Fruit fly (Drosophila melanogaster) whole organism, embryonic: ENCODE data around the gene Atf3.

ENCODE experiments used
- Adf1 ChIP-seq: fragments of 200-800 bp; sonication (Bioruptor generic); IDR thresholded peaks from 2 replicates; pipeline ENCODE4 v1.3.6; 2022; ENCODE audit warnings: missing biosample characterization, missing genetic modification characterization
- Atf6 ChIP-seq: fragments of 200-800 bp; sonication (Bioruptor generic); IDR thresholded peaks from 2 replicates; pipeline ENCODE4 v1.3.6; 2022; ENCODE audit warnings: missing biosample characterization, missing genetic modification characterization
- Bdp1 ChIP-seq: fragments of 200-800 bp; sonication (Bioruptor generic); optimal IDR thresholded peaks from 3 replicates; lab custom pipeline; 2016; ENCODE audit warnings: missing biosample characterization, missing genetic modification characterization
- Bteb2 ChIP-seq: fragments of 200-800 bp; sonication (Bioruptor generic); optimal IDR thresholded peaks from 2 replicates; lab custom pipeline; 2016; ENCODE audit warnings: missing biosample characterization, missing genetic modification characterization
- C15 ChIP-seq: fragments of 200-800 bp; sonication (Bioruptor generic); IDR thresholded peaks from 3 replicates; pipeline ENCODE4 v1.3.6; 2022; ENCODE audit warnings: missing biosample characterization, missing genetic modification characterization
- CG10147 ChIP-seq: fragments of 200-800 bp; sonication (Bioruptor generic); optimal IDR thresholded peaks from 2 replicates; lab custom pipeline; 2019; ENCODE audit warnings: missing biosample characterization, mild to moderate bottlenecking, missing genetic modification characterization, moderate library complexity
- CG10274 ChIP-seq: fragments of 200-800 bp; sonication (Bioruptor generic); optimal IDR thresholded peaks from 3 replicates; lab custom pipeline; 2017; ENCODE audit warnings: missing biosample characterization, mild to moderate bottlenecking, missing genetic modification characterization
- CG11093 ChIP-seq: fragments of 200-800 bp; sonication (Bioruptor generic); IDR thresholded peaks from 3 replicates; pipeline ENCODE4 v1.3.6; 2022; ENCODE audit warnings: missing biosample characterization, missing genetic modification characterization
- CG11695 ChIP-seq: fragments of 200-800 bp; sonication (Bioruptor generic); IDR thresholded peaks from 3 replicates; pipeline ENCODE4 v1.3.6; 2022; ENCODE audit warnings: missing biosample characterization, missing genetic modification characterization
- CG13123 ChIP-seq: fragments of 200-800 bp; sonication (Bioruptor generic); optimal IDR thresholded peaks from 2 replicates; lab custom pipeline; 2016; ENCODE audit warnings: missing biosample characterization, missing genetic modification characterization
- CG14050 ChIP-seq: fragments of 200-800 bp; sonication (Bioruptor generic); IDR thresholded peaks from 3 replicates; pipeline ENCODE4 v1.3.6; 2022; ENCODE audit warnings: missing biosample characterization, missing genetic modification characterization
- CG15479 ChIP-seq: fragments of 200-800 bp; sonication (Bioruptor generic); optimal IDR thresholded peaks from 3 replicates; lab custom pipeline; 2019; ENCODE audit warnings: missing biosample characterization, mild to moderate bottlenecking, missing genetic modification characterization, moderate library complexity
- CG15601 ChIP-seq: fragments of 200-800 bp; sonication (Bioruptor generic); optimal IDR thresholded peaks from 3 replicates; lab custom pipeline; 2019; ENCODE audit warnings: missing biosample characterization, mild to moderate bottlenecking, missing genetic modification characterization, moderate library complexity
- CG16863 ChIP-seq: fragments of 200-800 bp; sonication (Bioruptor generic); optimal IDR thresholded peaks from 3 replicates; lab custom pipeline; 2016; ENCODE audit warnings: missing biosample characterization, missing genetic modification characterization
- CG17612 ChIP-seq: fragments of 200-800 bp; sonication (Bioruptor generic); IDR thresholded peaks from 2 replicates; pipeline ENCODE4 v1.3.6; 2022; ENCODE audit warnings: missing biosample characterization, missing genetic modification characterization
- CG32767 ChIP-seq: fragments of 200-800 bp; sonication (Bioruptor generic); IDR thresholded peaks from 2 replicates; pipeline ENCODE4 v1.3.6; 2022; ENCODE audit warnings: missing biosample characterization, missing genetic modification characterization
- CG4328 ChIP-seq: fragments of 200-800 bp; sonication (Bioruptor generic); optimal IDR thresholded peaks from 3 replicates; lab custom pipeline; 2017; ENCODE audit warnings: missing biosample characterization, missing genetic modification reagents, missing genetic modification characterization
- CG4617 ChIP-seq: fragments of 200-800 bp; sonication (Bioruptor generic); optimal IDR thresholded peaks from 3 replicates; lab custom pipeline; 2016; ENCODE audit warnings: missing biosample characterization, missing genetic modification characterization, borderline replicate concordance
- CG4730 ChIP-seq: fragments of 200-800 bp; sonication (Bioruptor generic); IDR thresholded peaks from 2 replicates; pipeline ENCODE4 v1.3.6; 2022; ENCODE audit warnings: missing biosample characterization, missing genetic modification characterization
- CG5180 ChIP-seq: fragments of 200-800 bp; sonication (Bioruptor generic); optimal IDR thresholded peaks from 3 replicates; lab custom pipeline; 2017; ENCODE audit warnings: missing biosample characterization, missing genetic modification characterization, mild to moderate bottlenecking, moderate library complexity, missing genetic modification reagents
- CG7271 ChIP-seq: fragments of 200-800 bp; sonication (Bioruptor generic); optimal IDR thresholded peaks from 2 replicates; lab custom pipeline; 2018; ENCODE audit warnings: missing biosample characterization, mild to moderate bottlenecking, missing genetic modification characterization, moderate library complexity
- CG7372 ChIP-seq: fragments of 200-800 bp; sonication (Bioruptor generic); IDR thresholded peaks from 2 replicates; pipeline ENCODE4 v1.3.6; 2022; ENCODE audit warnings: missing biosample characterization, missing genetic modification characterization
- CG9609 ChIP-seq: fragments of 200-800 bp; sonication (Bioruptor generic); optimal IDR thresholded peaks from 3 replicates; lab custom pipeline; 2016; ENCODE audit warnings: missing biosample characterization, missing genetic modification characterization
- CG9932 ChIP-seq: fragments of 200-800 bp; sonication (Bioruptor generic); IDR thresholded peaks from 2 replicates; pipeline ENCODE4 v1.3.6; 2022; ENCODE audit warnings: missing biosample characterization, missing genetic modification characterization
- Camta ChIP-seq: fragments of 200-800 bp; sonication (Bioruptor generic); optimal IDR thresholded peaks from 2 replicates; lab custom pipeline; 2016; ENCODE audit warnings: missing biosample characterization, missing genetic modification characterization
- Chrac-16 ChIP-seq: fragments of 200-800 bp; sonication (Bioruptor generic); optimal IDR thresholded peaks from 3 replicates; lab custom pipeline; 2016; ENCODE audit warnings: missing biosample characterization, missing genetic modification characterization
- Doc2 ChIP-seq: fragments of 200-800 bp; sonication (Bioruptor generic); IDR thresholded peaks from 2 replicates; pipeline ENCODE4 v1.3.6; 2022; ENCODE audit warnings: missing biosample characterization, missing genetic modification characterization
- Dp ChIP-seq: fragments of 200-800 bp; sonication (Bioruptor generic); optimal IDR thresholded peaks from 2 replicates; lab custom pipeline; 2018; ENCODE audit warnings: missing biosample characterization, mild to moderate bottlenecking, missing genetic modification characterization, moderate library complexity
- Elba2 ChIP-seq: fragments of 200-800 bp; sonication (Bioruptor generic); optimal IDR thresholded peaks from 3 replicates; lab custom pipeline; 2016; ENCODE audit warnings: missing biosample characterization, missing genetic modification characterization
- Hmr ChIP-seq: fragments of 200-800 bp; sonication (Bioruptor generic); optimal IDR thresholded peaks from 3 replicates; lab custom pipeline; 2017; ENCODE audit warnings: mild to moderate bottlenecking, missing biosample characterization, missing genetic modification reagents, missing genetic modification characterization
- Hr78 ChIP-seq, 2 experiments: fragments of 200-800 bp in 1 of 2; fragments of >200 bp in 1 of 2; sonication (Bioruptor generic) in 1 of 2; optimal IDR thresholded peaks; 2 replicates each; lab custom pipeline; 2017 to 2019; ENCODE audit warnings: missing biosample characterization in 2 of 2, missing genetic modification characterization in 2 of 2, mild to moderate bottlenecking in 1 of 2, moderate library complexity in 1 of 2
- Kr ChIP-seq: fragments of 200-800 bp; sonication (Bioruptor generic); optimal IDR thresholded peaks from 2 replicates; lab custom pipeline; 2017; ENCODE audit warnings: missing biosample characterization, mild to moderate bottlenecking, missing genetic modification characterization
- NfI ChIP-seq: fragments of 200-800 bp; sonication (Bioruptor generic); optimal IDR thresholded peaks from 3 replicates; lab custom pipeline; 2018; ENCODE audit warnings: missing biosample characterization, mild to moderate bottlenecking, missing genetic modification characterization, moderate library complexity
- Sox102F ChIP-seq: fragments of 200-800 bp; sonication (Bioruptor generic); optimal IDR thresholded peaks from 2 replicates; lab custom pipeline; 2018; ENCODE audit warnings: missing biosample characterization, mild to moderate bottlenecking, missing genetic modification characterization, moderate library complexity
- Sry-β ChIP-seq: fragments of 200-800 bp; sonication (Bioruptor generic); optimal IDR thresholded peaks from 2 replicates; lab custom pipeline; 2018; ENCODE audit warnings: missing biosample characterization, mild to moderate bottlenecking, missing genetic modification characterization, moderate library complexity
- bab2 ChIP-seq: fragments of 200-800 bp; sonication (Bioruptor generic); optimal IDR thresholded peaks from 2 replicates; lab custom pipeline; 2016; ENCODE audit warnings: missing biosample characterization, missing genetic modification characterization
- br ChIP-seq: fragments of >200 bp; optimal IDR thresholded peaks from 2 replicates; lab custom pipeline; 2017
- cato ChIP-seq: fragments of 200-800 bp; sonication (Bioruptor generic); optimal IDR thresholded peaks from 2 replicates; lab custom pipeline; 2016; ENCODE audit warnings: missing biosample characterization, missing genetic modification characterization, borderline replicate concordance
- dimm ChIP-seq: fragments of 200-800 bp; sonication (Bioruptor generic); IDR thresholded peaks from 2 replicates; pipeline ENCODE4 v1.3.6; 2022; ENCODE audit warnings: missing biosample characterization, missing genetic modification characterization
- ems ChIP-seq: fragments of 200-800 bp; sonication (Bioruptor generic); optimal IDR thresholded peaks from 3 replicates; lab custom pipeline; 2016; ENCODE audit warnings: missing biosample characterization, missing genetic modification characterization
- en ChIP-seq: fragments of 200-800 bp; sonication (Bioruptor generic); optimal IDR thresholded peaks from 2 replicates; lab custom pipeline; 2016; ENCODE audit warnings: missing biosample characterization, missing genetic modification characterization
- gce ChIP-seq: fragments of 200-800 bp; sonication (Bioruptor generic); IDR thresholded peaks from 3 replicates; pipeline ENCODE4 v1.3.6; 2022; ENCODE audit warnings: missing biosample characterization, missing genetic modification characterization
- hb ChIP-seq: fragments of 200-800 bp; sonication (Bioruptor generic); IDR thresholded peaks from 3 replicates; pipeline ENCODE4 v1.3.6; 2022; ENCODE audit warnings: missing biosample characterization, missing genetic modification characterization; ENCODE audit not compliant: partially characterized antibody
- hbn ChIP-seq: fragments of 200-800 bp; sonication (Bioruptor generic); IDR thresholded peaks from 2 replicates; pipeline ENCODE4 v1.3.6; 2022; ENCODE audit warnings: missing biosample characterization, missing genetic modification characterization; ENCODE audit not compliant: partially characterized antibody
- ind ChIP-seq: fragments of 200-800 bp; sonication (Bioruptor generic); optimal IDR thresholded peaks from 3 replicates; lab custom pipeline; 2016; ENCODE audit warnings: missing biosample characterization, missing genetic modification characterization
- nmo ChIP-seq: fragments of 200-800 bp; sonication (Bioruptor generic); optimal IDR thresholded peaks from 2 replicates; lab custom pipeline; 2018; ENCODE audit warnings: missing biosample characterization, mild to moderate bottlenecking, missing genetic modification characterization, moderate library complexity
- pfk ChIP-seq: fragments of 200-800 bp; sonication (Bioruptor generic); optimal IDR thresholded peaks from 2 replicates; lab custom pipeline; 2018; ENCODE audit warnings: missing biosample characterization, mild to moderate bottlenecking, missing genetic modification characterization, moderate library complexity
- tin ChIP-seq: fragments of 200-800 bp; sonication (Bioruptor generic); optimal IDR thresholded peaks from 3 replicates; lab custom pipeline; 2016; ENCODE audit warnings: missing biosample characterization, missing genetic modification characterization
- tio ChIP-seq: fragments of 200-800 bp; sonication (Bioruptor generic); optimal IDR thresholded peaks from 2 replicates; lab custom pipeline; 2017; ENCODE audit warnings: missing biosample characterization, missing genetic modification characterization, inconsistent platforms
- tup ChIP-seq: fragments of 200-800 bp; sonication (Bioruptor generic); optimal IDR thresholded peaks from 2 replicates; lab custom pipeline; 2016; ENCODE audit warnings: missing biosample characterization, mild to moderate bottlenecking, missing genetic modification characterization, moderate library complexity
- yki ChIP-seq: fragments of >200 bp; optimal IDR thresholded peaks from 3 replicates; lab custom pipeline; 2018
- zfh2 ChIP-seq: fragments of 200-800 bp; sonication (Bioruptor generic); optimal IDR thresholded peaks from 2 replicates; lab custom pipeline; 2016; ENCODE audit warnings: missing biosample characterization, missing genetic modification characterization

The Atf3 gene

dm6 chrX:1322214-1322613 lies 47.1 kb upstream of the Atf3 start, which contains the start of gene DAAM (continued):
- TF ChIP-seq CG7271 (tag; lab: Kevin White, UChicago) (no peak), Sry-β (GFP tag; lab: Kevin White, UChicago) (no peak), yki (lab: Kevin White, UChicago) (no peak), tin (GFP tag; lab: Kevin White, UChicago) (no peak), CG5180 (GFP tag; lab: Kevin White, UChicago) (no peak), Atf6 (GFP tag; lab: Robert Waterston, UW) (peak; percentile 28; the same call in 1 of the 2 replicates), pfk (GFP tag; lab: Kevin White, UChicago) (no peak), br (lab: Kevin White, UChicago) (no peak), Bdp1 (peak; percentile 9), en (no peak), Bteb2 (GFP tag; lab: Kevin White, UChicago) (no peak), CG15479 (GFP tag; lab: Kevin White, UChicago) (peak; percentile 61), Hmr (GFP tag; lab: Kevin White, UChicago) (peak; percentile 89), CG11695 (GFP tag; lab: Robert Waterston, UW) (no peak), CG17612 (GFP tag; lab: Robert Waterston, UW) (no peak), bab2 (GFP tag; lab: Kevin White, UChicago) (no peak), Chrac-16 (GFP tag; lab: Kevin White, UChicago) (no peak), ind (GFP tag; lab: Kevin White, UChicago) (peak; percentile 7), Kr (GFP tag; lab: Kevin White, UChicago) (no peak), CG10147 (no peak), nmo (GFP tag; lab: Kevin White, UChicago) (peak; percentile 48), CG4730 (GFP tag; lab: Robert Waterston, UW) (no peak), NfI (GFP tag; lab: Kevin White, UChicago) (peak; percentile 68), gce (GFP tag; lab: Robert Waterston, UW) (no peak), CG16863 (GFP tag; lab: Kevin White, UChicago) (no peak), C15 (GFP tag; lab: Robert Waterston, UW) (no peak), Adf1 (GFP tag; lab: Robert Waterston, UW) (no peak; the same call in 1 of the 2 replicates), CG7372 (GFP tag; lab: Robert Waterston, UW) (no peak), tup (no peak), CG9932 (GFP tag; lab: Robert Waterston, UW) (peak; percentile 58), zfh2 (GFP tag; lab: Kevin White, UChicago) (peak; percentile 53), Camta (peak; percentile 12), CG4617 (GFP tag; lab: Kevin White, UChicago) (no peak), Doc2 (GFP tag; lab: Robert Waterston, UW) (no peak), CG4328 (GFP tag; lab: Kevin White, UChicago) (peak; percentile 51), Elba2 (GFP tag; lab: Kevin White, UChicago) (no peak), CG13123 (GFP tag; lab: Kevin White, UChicago) (no peak), CG10274 (GFP tag; lab: Kevin White, UChicago) (no peak), Dp (GFP tag; lab: Kevin White, UChicago) (peak; percentile 80), ems (GFP tag; lab: Kevin White, UChicago) (no peak), CG9609 (GFP tag; lab: Kevin White, UChicago) (peak; percentile 20), CG32767 (GFP tag; lab: Robert Waterston, UW) (0 out of 2 replicates have a peak, but pooled peaks have one; percentile 23), CG15601 (tag; lab: Kevin White, UChicago) (peak; percentile 45), hbn (GFP tag; lab: Robert Waterston, UW) (no peak), Sox102F (GFP tag; lab: Kevin White, UChicago) (no peak), cato (GFP tag; lab: Kevin White, UChicago) (no peak), tio (GFP tag; lab: Kevin White, UChicago) (no peak), dimm (no peak), CG11093 (no peak), Hr78 (GFP tag; optimal IDR thresholded peaks at IDR 0.05; lab: Kevin White, UChicago) (no peak), CG14050 (no peak), hb (GFP tag; lab: Robert Waterston, UW) (0 out of 3 replicates have a peak, but pooled peaks have one; percentile 51)
